Worm (Caenorhabditis elegans) whole organism, young adult: Measurements from ENCODE around the gene dhs-18.

ENCODE experiments used
- B0019.2 ChIP-seq: fragments of 200-800 bp; sonication (Bioruptor generic); conservative IDR thresholded peaks from 2 replicates; pipeline ENCODE4 v1.3.6; 2022; ENCODE audit warnings: missing genetic modification reagents, missing genetic modification characterization, missing compliant biosample characterization
- T26A5.8 ChIP-seq: sonication (generic microtip); optimal IDR thresholded peaks from 2 replicates; lab custom pipeline; 2016; ENCODE audit warnings: missing genetic modification characterization, missing compliant biosample characterization
- ZK185.1 ChIP-seq: sonication (generic microtip); optimal IDR thresholded peaks from 2 replicates; lab custom pipeline; 2016; ENCODE audit warnings: mild to moderate bottlenecking, missing genetic modification characterization, missing compliant biosample characterization; ENCODE audit not compliant: poor library complexity, severe bottlenecking
- ama-1 ChIP-seq, 3 experiments: fragments of 150-350 bp in 1 of 3; sonication (generic microtip) in 2 of 3; optimal IDR thresholded peaks; 2 replicates each; lab custom pipeline; 2014 to 2018; ENCODE audit warnings: missing biosample characterization in 2 of 3, missing genetic modification characterization in 2 of 3, missing genetic modification reagents in 2 of 3
- aptf-2 ChIP-seq: fragments of 200-800 bp; sonication (Bioruptor generic); conservative IDR thresholded peaks from 2 replicates; pipeline ENCODE4 v1.3.6; 2022; ENCODE audit warnings: missing genetic modification reagents, missing genetic modification characterization, missing compliant biosample characterization
- athp-1 ChIP-seq: sonication (generic microtip); optimal IDR thresholded peaks from 2 replicates; lab custom pipeline; 2017; ENCODE audit warnings: mild to moderate bottlenecking, missing genetic modification characterization, missing compliant biosample characterization
- ceh-40 ChIP-seq: fragments of 200-800 bp; sonication (Bioruptor generic); IDR thresholded peaks from 2 replicates; pipeline ENCODE4 v1.3.6; 2022; ENCODE audit warnings: missing genetic modification characterization, missing compliant biosample characterization
- ekl-4 ChIP-seq: fragments of 200-800 bp; sonication (Bioruptor generic); IDR thresholded peaks from 2 replicates; pipeline ENCODE4 v1.3.6; 2022; ENCODE audit warnings: missing genetic modification reagents, missing genetic modification characterization, missing compliant biosample characterization
- nfya-1 ChIP-seq: sonication (generic microtip); optimal IDR thresholded peaks from 2 replicates; lab custom pipeline; 2017; ENCODE audit warnings: antibody characterized with exemption, missing compliant biosample characterization, missing genetic modification characterization, borderline replicate concordance; ENCODE audit not compliant: insufficient read depth
- zfh-2 ChIP-seq: fragments of 200-800 bp; sonication (Bioruptor generic); conservative IDR thresholded peaks from 2 replicates; pipeline ENCODE4 v1.3.6; 2022; ENCODE audit warnings: missing genetic modification reagents, missing genetic modification characterization, missing compliant biosample characterization

- TF ChIP-seq T26A5.8 (no peak), aptf-2 (no peak), nfya-1 (tag; lab: Kevin White, UChicago) (no peak), zfh-2 (GFP tag; lab: Robert Waterston, UW) (no peak), athp-1 (tag; lab: Kevin White, UChicago) (no peak), ama-1 (optimal IDR thresholded peaks at IDR 0.05; lab: Kevin White, UChicago) (no peak), ama-1 (GFP tag; optimal IDR thresholded peaks at IDR 0.05; lab: Kevin White, UChicago) (no peak), ZK185.1 (tag; lab: Kevin White, UChicago) (no peak), B0019.2 (GFP tag; lab: Robert Waterston, UW) (no peak), ekl-4 (GFP tag; lab: Robert Waterston, UW) (no peak), ceh-40 (GFP tag; lab: Robert Waterston, UW) (no peak)
These were observed 5.1 kb downstream of the dhs-18 start, which contains the start of gene C45B11.5 for ce11 chrV:11041499-11041898.
